Worm (Caenorhabditis elegans) whole organism, L1 larva: ENCODE measurements around the gene F21G4.3.

Experiments
- ama-1 ChIP-seq: fragments of 150-350 bp; optimal IDR thresholded peaks from 2 replicates; lab custom pipeline; 2014
- blmp-1 ChIP-seq: fragments of 150-350 bp; optimal IDR thresholded peaks from 2 replicates; lab custom pipeline; 2014; ENCODE audit warnings: missing biosample characterization, missing genetic modification characterization
- ceh-82 ChIP-seq, 3 experiments: fragments of 150-350 bp in 1 of 3; sonication (generic microtip) in 2 of 3; optimal IDR thresholded peaks; 2 replicates each; lab custom pipeline; 2014 to 2017; ENCODE audit warnings: missing biosample characterization in 3 of 3, missing genetic modification characterization in 3 of 3
- efl-1 ChIP-seq, 4 experiments: fragments of 150-350 bp; optimal IDR thresholded peaks in 3 of 4; peaks in 1 of 4; 1 replicate in 1 of 4; 2 replicates in 3 of 4; lab custom pipeline; 2014; ENCODE audit warnings: missing biosample characterization in 2 of 4, missing genetic modification characterization in 2 of 4, missing genetic modification reagents in 2 of 4
- elt-2 ChIP-seq: sonication (generic microtip); optimal IDR thresholded peaks from 2 replicates; lab custom pipeline; 2016; ENCODE audit warnings: missing genetic modification characterization, mild to moderate bottlenecking, inconsistent platforms, missing compliant biosample characterization, missing genetic modification reagents
- fkh-10 ChIP-seq: sonication (generic microtip); optimal IDR thresholded peaks from 2 replicates; lab custom pipeline; 2017; ENCODE audit warnings: missing biosample characterization, missing genetic modification reagents, missing genetic modification characterization
- fkh-4 ChIP-seq: sonication (generic microtip); optimal IDR thresholded peaks from 2 replicates; lab custom pipeline; 2016; ENCODE audit warnings: missing compliant biosample characterization, missing genetic modification characterization, borderline replicate concordance
- hlh-17 ChIP-seq: fragments of 200-800 bp; sonication (Bioruptor generic); optimal IDR thresholded peaks from 2 replicates; lab custom pipeline; 2018; ENCODE audit warnings: missing genetic modification characterization, mild to moderate bottlenecking, missing compliant biosample characterization, moderate library complexity, borderline replicate concordance
- isw-1 ChIP-seq: fragments of 200-800 bp; sonication (Bioruptor generic); IDR thresholded peaks from 2 replicates; pipeline ENCODE4 v1.3.6; 2022; ENCODE audit warnings: missing genetic modification characterization, missing compliant biosample characterization
- jun-1 ChIP-seq: fragments of 150-350 bp; optimal IDR thresholded peaks from 2 replicates; lab custom pipeline; 2014; ENCODE audit warnings: missing biosample characterization, missing genetic modification reagents, missing genetic modification characterization
- mep-1 ChIP-seq: fragments of 150-350 bp; optimal IDR thresholded peaks from 2 replicates; lab custom pipeline; 2014; ENCODE audit warnings: missing biosample characterization, missing genetic modification characterization
- nhr-90 ChIP-seq: sonication (generic microtip); optimal IDR thresholded peaks from 2 replicates; lab custom pipeline; 2016; ENCODE audit warnings: mild to moderate bottlenecking, missing genetic modification characterization, missing compliant biosample characterization; ENCODE audit not compliant: poor library complexity
- snu-23 ChIP-seq: sonication (generic microtip); optimal IDR thresholded peaks from 2 replicates; lab custom pipeline; 2016; ENCODE audit warnings: missing genetic modification characterization, missing compliant biosample characterization
- unc-130 ChIP-seq: fragments of 150-350 bp; optimal IDR thresholded peaks from 2 replicates; lab custom pipeline; 2017; ENCODE audit warnings: missing biosample characterization, missing genetic modification characterization, inconsistent platforms
- unc-98 ChIP-seq: fragments of 200-800 bp; sonication (Bioruptor generic); IDR thresholded peaks from 2 replicates; pipeline ENCODE4 v1.3.6; 2022; ENCODE audit warnings: missing genetic modification characterization, missing compliant biosample characterization
- ztf-11 ChIP-seq, 2 experiments: sonication (generic microtip); optimal IDR thresholded peaks; 2 replicates each; lab custom pipeline; 2016 to 2017; ENCODE audit warnings: missing genetic modification characterization in 2 of 2, missing biosample characterization in 1 of 2, missing compliant biosample characterization in 1 of 2
- ztf-4 ChIP-seq: fragments of 150-350 bp; optimal IDR thresholded peaks from 2 replicates; lab custom pipeline; 2014; ENCODE audit warnings: missing biosample characterization, missing genetic modification characterization

The F21G4.3 gene

DNA sequence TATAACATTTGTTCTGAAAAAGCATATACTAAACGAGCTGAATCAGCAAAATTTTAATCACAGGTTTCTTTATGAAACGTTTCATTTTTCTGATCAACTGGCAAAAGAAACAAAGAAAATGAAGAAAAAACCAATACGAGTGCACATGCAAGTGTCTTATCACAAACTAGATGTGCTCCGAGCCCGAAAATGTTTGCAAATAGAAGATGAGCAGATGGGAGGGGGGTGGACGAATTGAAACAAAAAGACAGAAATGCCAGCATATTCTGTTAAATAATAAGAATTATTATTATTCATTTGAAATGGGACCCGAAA, 39.0 kb downstream of the F21G4.3 start:
- TF ChIP-seq efl-1 (optimal IDR thresholded peaks at IDR 0.05; lab: Kevin White, UChicago), result no peak
- TF ChIP-seq efl-1 (GFP tag; optimal IDR thresholded peaks at IDR 0.05 in 1 of 2; lab: Kevin White, UChicago), result peak in 1 of 2 experiments; percentile 47
- no peak for TF ChIP-seq jun-1 (tag; lab: Kevin White, UChicago)
- TF ChIP-seq unc-130 (tag; lab: Kevin White, UChicago), result no peak
- TF ChIP-seq elt-2, result peak; percentile 31
- TF ChIP-seq, all 84 proteins: peak for 2

DNA sequence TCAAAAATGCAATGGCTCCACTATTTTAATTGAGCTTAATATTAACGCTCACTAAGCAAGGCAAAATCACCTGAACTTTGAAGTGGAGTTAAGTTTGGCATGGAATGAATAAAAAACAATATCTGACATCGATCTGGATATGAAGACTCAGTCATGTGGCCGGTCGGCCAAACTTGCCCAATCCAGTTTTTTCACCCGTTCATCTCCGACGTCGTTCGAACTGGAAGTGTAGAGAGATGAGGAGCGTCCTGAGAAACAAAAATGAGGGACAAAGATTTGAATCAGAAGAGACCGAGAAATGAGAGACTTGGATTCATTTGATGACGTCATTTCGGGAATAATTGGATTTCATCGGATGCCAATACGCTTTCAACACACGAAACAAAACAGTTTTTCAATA, 43.1 kb downstream of the F21G4.3 start:
- TF ChIP-seq blmp-1 (tag; lab: Kevin White, UChicago) (peak; percentile 56), efl-1 (optimal IDR thresholded peaks at IDR 0.05; lab: Kevin White, UChicago) (no peak), efl-1 (GFP tag; optimal IDR thresholded peaks at IDR 0.05 in 1 of 2; lab: Kevin White, UChicago) (peak in 1 of 2 experiments; percentile 23), fkh-10 (GFP tag; lab: Kevin White, UChicago) (no peak), ztf-4 (tag; lab: Kevin White, UChicago) (peak; percentile 5), jun-1 (tag; lab: Kevin White, UChicago) (peak; percentile 9)
- TF ChIP-seq, all 84 proteins: peak for 4

DNA sequence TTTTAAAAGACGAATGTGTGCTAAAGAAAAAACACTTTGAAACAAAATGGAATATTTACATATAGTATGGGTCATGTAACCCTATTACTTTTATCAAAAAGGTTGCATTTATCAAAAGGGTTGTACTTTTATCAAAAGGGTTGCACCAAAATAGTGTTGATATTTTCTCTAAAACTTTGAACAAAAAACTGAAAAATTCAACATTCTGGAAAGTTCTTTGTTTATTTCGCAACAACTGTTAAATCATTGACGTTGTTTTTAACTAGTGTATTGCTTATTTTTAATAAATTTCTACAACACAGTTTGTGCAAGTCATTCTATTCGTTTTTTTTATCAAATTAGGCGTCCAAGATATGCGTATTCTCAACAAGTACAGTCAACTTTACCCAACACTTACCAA, 43.6 kb downstream of the F21G4.3 start, which contains the start of the genes C17G1.5 and C17G1.14:
Gene C17G1.5, plus strand, starts transcription at position 266 of the 400 bp plus-strand sequence.
Gene C17G1.14, plus strand, starts transcription at position 277 of the 400 bp plus-strand sequence.
- TF ChIP-seq ceh-82 (tag; optimal IDR thresholded peaks at IDR 0.05; lab: Kevin White, UChicago) (no peak), unc-98 (GFP tag; lab: Robert Waterston, UW) (no peak), ama-1 (lab: Kevin White, UChicago) (no peak)

- no peak for TF ChIP-seq isw-1 (GFP tag; lab: Robert Waterston, UW)
Measured at ce11 chrX:9940524-9940923, 45.6 kb downstream of the F21G4.3 start.

DNA sequence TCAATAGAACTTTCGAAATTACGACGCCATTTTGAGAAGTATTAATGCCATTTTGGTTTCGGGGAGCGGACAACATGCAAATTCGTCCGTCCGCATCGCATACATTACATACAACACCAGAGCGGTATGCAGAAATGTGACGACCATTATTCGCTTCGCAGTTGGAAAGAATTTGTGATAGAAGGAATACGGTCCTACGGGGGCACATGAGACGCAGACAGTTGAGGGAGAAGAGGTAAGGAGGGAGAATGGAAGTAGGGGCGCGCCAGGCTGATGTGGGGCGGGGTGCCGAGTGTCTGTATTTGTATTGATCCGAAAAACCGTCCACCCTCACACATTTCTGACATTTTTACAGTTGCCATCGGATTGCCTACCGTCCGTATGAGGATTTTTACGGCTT, 46.4 kb downstream of the F21G4.3 start:
- TF ChIP-seq fkh-4, result no peak
- TF ChIP-seq snu-23, result peak; percentile 29
- no peak for TF ChIP-seq hlh-17
- TF ChIP-seq nhr-90 (tag; lab: Kevin White, UChicago), result peak; percentile 11
- TF ChIP-seq ztf-11 (tag; optimal IDR thresholded peaks at IDR 0.05; lab: Kevin White, UChicago), result peak in 1 of 2 experiments; percentile 31
- peak; percentile 2 for TF ChIP-seq mep-1
- TF ChIP-seq blmp-1 (tag; lab: Kevin White, UChicago), result peak; percentile 51
